Fruit fly (Drosophila melanogaster): ENCODE results near the gene CG5877.

The CG5877 gene

dm6 chrX:15319699-15320482, 27.1 kb downstream of the CG5877 start (continued):
- TF ChIP-seq Bgb (GFP tag; IDR thresholded peaks at IDR 0.05; ENCODE audit: partially characterized antibody) = peak; percentile 22; the same call in 1 of the 2 replicates
- TF ChIP-seq lmd (GFP tag; IDR thresholded peaks at IDR 0.05) = no peak
- TF ChIP-seq CG14014 (GFP tag; IDR thresholded peaks at IDR 0.05) = no peak
- no peak for TF ChIP-seq ftz-f1 (GFP tag; optimal IDR thresholded peaks at IDR 0.05)
- peak; percentile 24 for TF ChIP-seq MESR4 (GFP tag; optimal IDR thresholded peaks at IDR 0.05)
- no peak for TF ChIP-seq ro (GFP tag; IDR thresholded peaks at IDR 0.05)
- TF ChIP-seq BEAF-32 (GFP tag; optimal IDR thresholded peaks at IDR 0.05) = peak; percentile 49
- TF ChIP-seq Ptx1 (GFP tag; IDR thresholded peaks at IDR 0.05) = no peak; the same call in 1 of the 2 replicates
- TF ChIP-seq Dfd (GFP tag; optimal IDR thresholded peaks at IDR 0.05) = no peak
- TF ChIP-seq CG34224 (GFP tag; IDR thresholded peaks at IDR 0.05; ENCODE audit: partially characterized antibody) = 0 out of 3 replicates have a peak, but pooled peaks have one; percentile 13
- no peak for TF ChIP-seq Mes4 (GFP tag; optimal IDR thresholded peaks at IDR 0.05)
- TF ChIP-seq CG30403 (GFP tag; optimal IDR thresholded peaks at IDR 0.05) = no peak
- no peak for TF ChIP-seq nom (GFP tag; optimal IDR thresholded peaks at IDR 0.05)
- peak; percentile 29; the same call in 1 of the 2 replicates for TF ChIP-seq amos (GFP tag; IDR thresholded peaks at IDR 0.05; ENCODE audit: partially characterized antibody)
- peak; percentile 84 for TF ChIP-seq gfzf (GFP tag; optimal IDR thresholded peaks at IDR 0.05)
- TF ChIP-seq zen2 (GFP tag; IDR thresholded peaks at IDR 0.05; ENCODE audit: partially characterized antibody) = no peak
- TF ChIP-seq repo (GFP tag; optimal IDR thresholded peaks at IDR 0.05) = no peak
- no peak for TF ChIP-seq CG10209 (GFP tag; optimal IDR thresholded peaks at IDR 0.05)
- TF ChIP-seq Opbp (GFP tag; IDR thresholded peaks at IDR 0.05; ENCODE audit: partially characterized antibody) = peak; percentile 58; the same call in 2 of the 3 replicates
- no peak for TF ChIP-seq Oli (tag; optimal IDR thresholded peaks at IDR 0.05)
- no peak for TF ChIP-seq mld (GFP tag; IDR thresholded peaks at IDR 0.05; ENCODE audit: partially characterized antibody)
- peak; percentile 55 for TF ChIP-seq cg (GFP tag; optimal IDR thresholded peaks at IDR 0.05)
- TF ChIP-seq CG12104 (GFP tag; optimal IDR thresholded peaks at IDR 0.05) = no peak
- TF ChIP-seq bigmax (GFP tag; optimal IDR thresholded peaks at IDR 0.05) = no peak
- no peak for TF ChIP-seq CG17912 (GFP tag; optimal IDR thresholded peaks at IDR 0.05)
- TF ChIP-seq CG8290 (GFP tag; optimal IDR thresholded peaks at IDR 0.05) = no peak
- TF ChIP-seq CG8290 (tag; optimal IDR thresholded peaks at IDR 0.05) = peak in 1 of 2 experiments; percentile 0
- no peak for TF ChIP-seq sens-2 (GFP tag; IDR thresholded peaks at IDR 0.05)
- no peak for TF ChIP-seq Taf1 (GFP tag; IDR thresholded peaks at IDR 0.05)
- TF ChIP-seq CG2199 (GFP tag; IDR thresholded peaks at IDR 0.05) = 0 out of 3 replicates have a peak, but pooled peaks have one; percentile 23
- peak; percentile 28; the same call in 1 of the 3 replicates for TF ChIP-seq row (GFP tag; IDR thresholded peaks at IDR 0.05)
- no peak for TF ChIP-seq sob (GFP tag; IDR thresholded peaks at IDR 0.05)
- TF ChIP-seq CG7786 (GFP tag; optimal IDR thresholded peaks at IDR 0.05) = no peak
- TF ChIP-seq dpn (GFP tag; optimal IDR thresholded peaks at IDR 0.05) = no peak
- peak; percentile 34 for TF ChIP-seq CG3847 (GFP tag; IDR thresholded peaks at IDR 0.05)
- TF ChIP-seq dysf (GFP tag; IDR thresholded peaks at IDR 0.05) = no peak
- TF ChIP-seq CG17829 (tag; optimal IDR thresholded peaks at IDR 0.05) = peak; percentile 33
- TF ChIP-seq CG30431 (GFP tag; optimal IDR thresholded peaks at IDR 0.05) = no peak
- TF ChIP-seq Meics (GFP tag; optimal IDR thresholded peaks at IDR 0.05) = no peak
- no peak for TF ChIP-seq CG10654 (GFP tag; optimal IDR thresholded peaks at IDR 0.05)
- peak; percentile 43 for TF ChIP-seq Scr (GFP tag; IDR thresholded peaks at IDR 0.05; ENCODE audit: partially characterized antibody)
- TF ChIP-seq chinmo (GFP tag; IDR thresholded peaks at IDR 0.05; ENCODE audit: partially characterized antibody) = peak; percentile 28; the same call in 1 of the 4 replicates
- TF ChIP-seq Hsf (GFP tag; optimal IDR thresholded peaks at IDR 0.05) = no peak
- peak; percentile 56 for TF ChIP-seq Dref (GFP tag; IDR thresholded peaks at IDR 0.05)
- TF ChIP-seq CG8765 (GFP tag; IDR thresholded peaks at IDR 0.05) = no peak
- TF ChIP-seq aop (GFP tag; IDR thresholded peaks at IDR 0.05) = no peak
- TF ChIP-seq sd (tag; optimal IDR thresholded peaks at IDR 0.05) = peak; percentile 25
- TF ChIP-seq Blimp-1 (GFP tag; optimal IDR thresholded peaks at IDR 0.05) = no peak
- TF ChIP-seq D19B (GFP tag; optimal IDR thresholded peaks at IDR 0.05) = no peak

Data from whole organism, embryonic.